Fruit fly (Drosophila melanogaster) Kc167 (cell line): ENCODE results near the gene Nup93-1.

ENCODE experiments used
- Sin3A ChIP-seq: fragments of >200 bp; optimal IDR thresholded peaks from 2 replicates; lab custom pipeline; 2018; ENCODE audit warnings: missing external identifiers
- h ChIP-seq: fragments of >200 bp; optimal IDR thresholded peaks from 3 replicates; lab custom pipeline; 2018; ENCODE audit warnings: missing external identifiers
- insv ChIP-seq: fragments of >200 bp; optimal IDR thresholded peaks from 3 replicates; lab custom pipeline; 2018; ENCODE audit warnings: missing external identifiers
- psq ChIP-seq: fragments of >200 bp; optimal IDR thresholded peaks from 2 replicates; lab custom pipeline; 2017; ENCODE audit warnings: missing external identifiers
- ttk ChIP-seq: sonication (Bioruptor generic); optimal IDR thresholded peaks from 2 replicates; lab custom pipeline; 2017; ENCODE audit warnings: missing external identifiers

- TF ChIP-seq Sin3A (no peak), h (lab: Kevin White, UChicago) (no peak), psq (no peak), ttk (lab: Kevin White, UChicago) (no peak), insv (lab: Kevin White, UChicago) (no peak)
These were observed 18.2 kb upstream of the Nup93-1 start for dm6 chrX:13804398-13804797.
